Fruit fly (Drosophila melanogaster): Measurements from ENCODE around the gene CG10479.

dm6 chr3L:5976121-5976906 is 507 bp upstream of the CG10479 start:
- TF ChIP-seq psq (optimal IDR thresholded peaks at IDR 0.05) (no peak), ttk (optimal IDR thresholded peaks at IDR 0.05) (no peak)

Data from Kc167 (cell line).